Fruit fly (Drosophila melanogaster) whole organism, embryonic: ENCODE data around the gene Mon1.

Source experiments
- CG10321 ChIP-seq: fragments of 200-800 bp; sonication (Bioruptor generic); IDR thresholded peaks from 2 replicates; pipeline ENCODE4 v1.3.6; 2022; ENCODE audit warnings: missing biosample characterization, missing genetic modification characterization
- CG11560 ChIP-seq: fragments of 200-800 bp; sonication (Bioruptor generic); IDR thresholded peaks from 3 replicates; pipeline ENCODE4 v1.3.6; 2022; ENCODE audit warnings: missing biosample characterization, missing genetic modification characterization
- CG11696 ChIP-seq: fragments of 200-800 bp; sonication (Bioruptor generic); IDR thresholded peaks from 2 replicates; pipeline ENCODE4 v1.3.6; 2022; ENCODE audit warnings: missing biosample characterization, missing genetic modification characterization
- CG12155 ChIP-seq: fragments of 200-800 bp; sonication (Bioruptor generic); optimal IDR thresholded peaks from 3 replicates; lab custom pipeline; 2016; ENCODE audit warnings: missing biosample characterization, missing genetic modification characterization
- CG12299 ChIP-seq: fragments of 200-800 bp; sonication (Bioruptor generic); optimal IDR thresholded peaks from 2 replicates; lab custom pipeline; 2018; ENCODE audit warnings: missing biosample characterization, mild to moderate bottlenecking, missing genetic modification characterization
- CG15514 ChIP-seq: fragments of 200-800 bp; sonication (Bioruptor generic); optimal IDR thresholded peaks from 3 replicates; lab custom pipeline; 2017; ENCODE audit warnings: missing biosample characterization, missing genetic modification characterization, mild to moderate bottlenecking, moderate library complexity, missing genetic modification reagents
- CG16779 ChIP-seq: fragments of 200-800 bp; sonication (Bioruptor generic); IDR thresholded peaks from 2 replicates; pipeline ENCODE4 v1.3.6; 2022; ENCODE audit warnings: missing biosample characterization, missing genetic modification characterization
- CG17385 ChIP-seq: fragments of 200-800 bp; sonication (Bioruptor generic); optimal IDR thresholded peaks from 3 replicates; lab custom pipeline; 2018; ENCODE audit warnings: missing biosample characterization, mild to moderate bottlenecking, missing genetic modification characterization
- CG17829 ChIP-seq: fragments of 200-800 bp; optimal IDR thresholded peaks from 2 replicates; lab custom pipeline; 2019; ENCODE audit warnings: missing biosample characterization, mild to moderate bottlenecking, missing genetic modification characterization, moderate library complexity
- CG1792 ChIP-seq: fragments of 200-800 bp; sonication (Bioruptor generic); optimal IDR thresholded peaks from 2 replicates; lab custom pipeline; 2016; ENCODE audit warnings: missing biosample characterization, missing genetic modification characterization
- CG18599 ChIP-seq: fragments of 200-800 bp; sonication (Bioruptor generic); optimal IDR thresholded peaks from 3 replicates; lab custom pipeline; 2017; ENCODE audit warnings: missing biosample characterization, missing genetic modification characterization, mild to moderate bottlenecking, moderate library complexity, missing genetic modification reagents
- CG2199 ChIP-seq: fragments of 200-800 bp; sonication (Bioruptor generic); IDR thresholded peaks from 3 replicates; pipeline ENCODE4 v1.3.6; 2022; ENCODE audit warnings: missing biosample characterization, missing genetic modification characterization
- CG30431 ChIP-seq: fragments of 200-800 bp; sonication (Bioruptor generic); optimal IDR thresholded peaks from 2 replicates; lab custom pipeline; 2017; ENCODE audit warnings: missing biosample characterization, missing genetic modification characterization
- CG33557 ChIP-seq: fragments of 200-800 bp; sonication (Bioruptor generic); optimal IDR thresholded peaks from 2 replicates; lab custom pipeline; 2019; ENCODE audit warnings: missing biosample characterization, mild to moderate bottlenecking, missing genetic modification characterization, moderate library complexity
- CG3407 ChIP-seq: fragments of 200-800 bp; sonication (Bioruptor generic); optimal IDR thresholded peaks from 2 replicates; lab custom pipeline; 2018; ENCODE audit warnings: missing biosample characterization, mild to moderate bottlenecking, missing genetic modification characterization
- CG34376 ChIP-seq: fragments of 200-800 bp; sonication (Bioruptor generic); optimal IDR thresholded peaks from 2 replicates; lab custom pipeline; 2018; ENCODE audit warnings: missing biosample characterization, mild to moderate bottlenecking, missing genetic modification characterization
- CG42726 ChIP-seq: fragments of 200-800 bp; sonication (Bioruptor generic); IDR thresholded peaks from 2 replicates; pipeline ENCODE4 v1.3.6; 2022; ENCODE audit warnings: missing biosample characterization, missing genetic modification characterization; ENCODE audit not compliant: partially characterized antibody
- CG4404 ChIP-seq: fragments of 200-800 bp; sonication (Bioruptor generic); IDR thresholded peaks from 2 replicates; pipeline ENCODE4 v1.3.6; 2022; ENCODE audit warnings: missing biosample characterization, missing genetic modification characterization
- CG5953 ChIP-seq: fragments of 200-800 bp; sonication (Bioruptor generic); IDR thresholded peaks from 2 replicates; pipeline ENCODE4 v1.3.6; 2022; ENCODE audit warnings: missing biosample characterization, missing genetic modification characterization
- CG7556 ChIP-seq: fragments of 200-800 bp; sonication (Bioruptor generic); optimal IDR thresholded peaks from 2 replicates; lab custom pipeline; 2017; ENCODE audit warnings: missing biosample characterization, mild to moderate bottlenecking, missing genetic modification characterization
- CG7745 ChIP-seq: fragments of 200-800 bp; sonication (Bioruptor generic); optimal IDR thresholded peaks from 2 replicates; lab custom pipeline; 2018; ENCODE audit warnings: missing biosample characterization, mild to moderate bottlenecking, missing genetic modification characterization, moderate library complexity
- Chrac-16 ChIP-seq: fragments of 200-800 bp; sonication (Bioruptor generic); optimal IDR thresholded peaks from 3 replicates; lab custom pipeline; 2016; ENCODE audit warnings: missing biosample characterization, missing genetic modification characterization
- D19A ChIP-seq: fragments of 200-800 bp; optimal IDR thresholded peaks from 3 replicates; lab custom pipeline; 2019; ENCODE audit warnings: missing biosample characterization, mild to moderate bottlenecking, missing genetic modification characterization, moderate library complexity
- Deaf1 ChIP-seq: fragments of 200-800 bp; optimal IDR thresholded peaks from 3 replicates; lab custom pipeline; 2019; ENCODE audit warnings: missing biosample characterization, mild to moderate bottlenecking, missing genetic modification characterization, moderate library complexity
- Dll ChIP-seq: fragments of 200-800 bp; sonication (Bioruptor generic); IDR thresholded peaks from 4 replicates; pipeline ENCODE4 v1.3.6; 2022; ENCODE audit warnings: missing biosample characterization, missing genetic modification characterization; ENCODE audit not compliant: partially characterized antibody
- Fer1 ChIP-seq: fragments of 200-800 bp; sonication (Bioruptor generic); optimal IDR thresholded peaks from 2 replicates; lab custom pipeline; 2017; ENCODE audit warnings: missing biosample characterization, mild to moderate bottlenecking, missing genetic modification characterization
- Meics ChIP-seq: fragments of 200-800 bp; sonication (Bioruptor generic); optimal IDR thresholded peaks from 2 replicates; lab custom pipeline; 2017; ENCODE audit warnings: missing biosample characterization, mild to moderate bottlenecking, missing genetic modification characterization
- NC2α ChIP-seq: fragments of 200-800 bp; sonication (Bioruptor generic); optimal IDR thresholded peaks from 2 replicates; lab custom pipeline; 2016; ENCODE audit warnings: missing biosample characterization, missing genetic modification characterization
- Nf-YB ChIP-seq: fragments of 200-800 bp; sonication (Bioruptor generic); optimal IDR thresholded peaks from 3 replicates; lab custom pipeline; 2019; ENCODE audit warnings: missing biosample characterization, mild to moderate bottlenecking, missing genetic modification characterization, moderate library complexity
- NfI ChIP-seq: fragments of 200-800 bp; sonication (Bioruptor generic); optimal IDR thresholded peaks from 3 replicates; lab custom pipeline; 2018; ENCODE audit warnings: missing biosample characterization, mild to moderate bottlenecking, missing genetic modification characterization, moderate library complexity
- Ravus ChIP-seq: fragments of 200-800 bp; sonication (Bioruptor generic); IDR thresholded peaks from 2 replicates; pipeline ENCODE4 v1.3.6; 2022; ENCODE audit warnings: missing biosample characterization, missing genetic modification characterization
- Rfx ChIP-seq: fragments of 200-800 bp; sonication (Bioruptor generic); IDR thresholded peaks from 2 replicates; pipeline ENCODE4 v1.3.6; 2022; ENCODE audit warnings: missing biosample characterization, missing genetic modification characterization
- da ChIP-seq: fragments of 200-800 bp; sonication (Bioruptor generic); optimal IDR thresholded peaks from 2 replicates; lab custom pipeline; 2016; ENCODE audit warnings: missing biosample characterization, missing genetic modification characterization
- fd102C ChIP-seq: fragments of 200-800 bp; sonication (Bioruptor generic); optimal IDR thresholded peaks from 2 replicates; lab custom pipeline; 2018; ENCODE audit warnings: missing biosample characterization, mild to moderate bottlenecking, missing genetic modification characterization, moderate library complexity
- fd64A ChIP-seq: fragments of 200-800 bp; sonication (Bioruptor generic); optimal IDR thresholded peaks from 3 replicates; lab custom pipeline; 2018; ENCODE audit warnings: missing biosample characterization, mild to moderate bottlenecking, missing genetic modification characterization
- gce ChIP-seq: fragments of 200-800 bp; sonication (Bioruptor generic); IDR thresholded peaks from 3 replicates; pipeline ENCODE4 v1.3.6; 2022; ENCODE audit warnings: missing biosample characterization, missing genetic modification characterization
- hbn ChIP-seq: fragments of 200-800 bp; sonication (Bioruptor generic); IDR thresholded peaks from 2 replicates; pipeline ENCODE4 v1.3.6; 2022; ENCODE audit warnings: missing biosample characterization, missing genetic modification characterization; ENCODE audit not compliant: partially characterized antibody
- her ChIP-seq: fragments of 200-800 bp; sonication (Bioruptor generic); optimal IDR thresholded peaks from 2 replicates; lab custom pipeline; 2016; ENCODE audit warnings: missing biosample characterization, missing genetic modification characterization
- insv ChIP-seq, 2 experiments: fragments of 200-800 bp; sonication (Bioruptor generic); optimal IDR thresholded peaks; 3 replicates each; lab custom pipeline; 2016 to 2018; ENCODE audit warnings: missing biosample characterization in 2 of 2, missing genetic modification characterization in 2 of 2
- jigr1 ChIP-seq: fragments of 200-800 bp; sonication (Bioruptor generic); IDR thresholded peaks from 3 replicates; pipeline ENCODE4 v1.3.6; 2022; ENCODE audit warnings: missing biosample characterization, missing genetic modification characterization
- kah ChIP-seq: fragments of 200-800 bp; sonication (Bioruptor generic); optimal IDR thresholded peaks from 2 replicates; lab custom pipeline; 2018; ENCODE audit warnings: missing biosample characterization, mild to moderate bottlenecking, missing genetic modification characterization
- lov ChIP-seq, 2 experiments: fragments of 200-800 bp in 1 of 2; fragments of >200 bp in 1 of 2; sonication (Bioruptor generic) in 1 of 2; IDR thresholded peaks in 1 of 2; optimal IDR thresholded peaks in 1 of 2; 2 replicates in 1 of 2; 3 replicates in 1 of 2; pipeline versions ENCODE4 v1.3.6 to Lab custom; 2017 to 2022; ENCODE audit warnings: missing biosample characterization in 1 of 2, missing genetic modification characterization in 1 of 2
- mld ChIP-seq: fragments of 200-800 bp; sonication (Bioruptor generic); IDR thresholded peaks from 3 replicates; pipeline ENCODE4 v1.3.6; 2022; ENCODE audit warnings: missing biosample characterization, missing genetic modification characterization; ENCODE audit not compliant: partially characterized antibody
- pan ChIP-seq, 4 experiments: fragments of >200 bp in 3 of 4; fragments of 200-800 bp in 1 of 4; sonication (Bioruptor generic) in 1 of 4; optimal IDR thresholded peaks in 3 of 4; IDR thresholded peaks in 1 of 4; 2 replicates each; pipeline versions ENCODE4 v1.3.6 to Lab custom; 2017 to 2022; ENCODE audit warnings: missing biosample characterization in 2 of 4, missing genetic modification characterization in 2 of 4, mixed read lengths in 1 of 4
- rib ChIP-seq: fragments of 200-800 bp; sonication (Bioruptor generic); IDR thresholded peaks from 2 replicates; pipeline ENCODE4 v1.3.6; 2022; ENCODE audit warnings: missing biosample characterization, missing genetic modification characterization
- scrt ChIP-seq: fragments of 200-800 bp; sonication (Bioruptor generic); optimal IDR thresholded peaks from 2 replicates; lab custom pipeline; 2018; ENCODE audit warnings: missing biosample characterization, mild to moderate bottlenecking, missing genetic modification characterization, moderate library complexity
- shn ChIP-seq: fragments of 200-800 bp; sonication (Bioruptor generic); optimal IDR thresholded peaks from 3 replicates; lab custom pipeline; 2016; ENCODE audit warnings: missing biosample characterization, missing genetic modification characterization
- unc-4 ChIP-seq: fragments of 200-800 bp; sonication (Bioruptor generic); IDR thresholded peaks from 2 replicates; pipeline ENCODE4 v1.3.6; 2022; ENCODE audit warnings: missing biosample characterization, missing genetic modification characterization; ENCODE audit not compliant: partially characterized antibody

Gene Mon1

dm6 chr2L:4891914-4892469, 41.6 kb downstream of the Mon1 start, which contains the start of gene CG3036 (continued):
- TF ChIP-seq CG17829: peak; percentile 68
- TF ChIP-seq unc-4 (GFP tag; lab: Robert Waterston, UW): peak; percentile 55
- TF ChIP-seq CG30431 (GFP tag; lab: Kevin White, UChicago): no peak
- no peak for TF ChIP-seq CG5953
- TF ChIP-seq CG7556 (GFP tag; lab: Kevin White, UChicago): peak; percentile 26
- no peak for TF ChIP-seq Chrac-16 (GFP tag; lab: Kevin White, UChicago)
- TF ChIP-seq mld: peak; percentile 60; the same call in 2 of the 3 replicates
- peak; percentile 63 for TF ChIP-seq Fer1 (GFP tag; lab: Kevin White, UChicago)
- peak; percentile 49 for TF ChIP-seq D19A (tag; lab: Kevin White, UChicago)
- peak; percentile 14 for TF ChIP-seq CG7745 (tag; lab: Kevin White, UChicago)
- TF ChIP-seq rib: 0 out of 2 replicates have a peak, but pooled peaks have one; percentile 19
- TF ChIP-seq CG1792 (GFP tag; lab: Kevin White, UChicago): no peak
- peak; percentile 78 for TF ChIP-seq Deaf1 (tag; lab: Kevin White, UChicago)
- peak; percentile 92 for TF ChIP-seq CG2199 (GFP tag; lab: Robert Waterston, UW)
- TF ChIP-seq NC2α (GFP tag; lab: Kevin White, UChicago): peak; percentile 66
- no peak for TF ChIP-seq lov (optimal IDR thresholded peaks at IDR 0.05; lab: Kevin White, UChicago)
- TF ChIP-seq lov (GFP tag; IDR thresholded peaks at IDR 0.05; lab: Robert Waterston, UW): peak; percentile 51; the same call in 1 of the 3 replicates
- TF ChIP-seq CG16779 (GFP tag; lab: Robert Waterston, UW): peak; percentile 67; the same call in 1 of the 2 replicates
- TF ChIP-seq CG3407 (GFP tag; lab: Kevin White, UChicago): no peak
- no peak for TF ChIP-seq jigr1 (GFP tag; lab: Robert Waterston, UW)
- TF ChIP-seq kah (GFP tag; lab: Kevin White, UChicago): peak; percentile 91
- no peak for TF ChIP-seq Ravus (GFP tag; lab: Robert Waterston, UW)
- peak; percentile 20 for TF ChIP-seq CG33557 (GFP tag; lab: Kevin White, UChicago)
- TF ChIP-seq scrt (GFP tag; lab: Kevin White, UChicago): peak; percentile 88
- peak; percentile 35 for TF ChIP-seq NfI (GFP tag; lab: Kevin White, UChicago)
- TF ChIP-seq CG10321: no peak
- TF ChIP-seq fd64A (GFP tag; lab: Kevin White, UChicago): peak; percentile 57
- peak; percentile 31 for TF ChIP-seq Nf-YB
- TF ChIP-seq shn (GFP tag; lab: Kevin White, UChicago): peak; percentile 34
- peak; percentile 75 for TF ChIP-seq her
- TF ChIP-seq da (GFP tag; lab: Kevin White, UChicago): peak; percentile 14
- peak; percentile 34 for TF ChIP-seq CG15514 (GFP tag; lab: Kevin White, UChicago)
- TF ChIP-seq CG12155 (GFP tag; lab: Kevin White, UChicago): peak; percentile 76
- TF ChIP-seq CG17385 (GFP tag; lab: Kevin White, UChicago): peak; percentile 11
- peak; percentile 42; the same call in 1 of the 2 replicates for TF ChIP-seq hbn (GFP tag; lab: Robert Waterston, UW)
- 0 out of 3 replicates have a peak, but pooled peaks have one; percentile 57 for TF ChIP-seq gce
- peak; percentile 30 for TF ChIP-seq CG34376 (GFP tag; lab: Kevin White, UChicago)
- TF ChIP-seq Meics (GFP tag; lab: Kevin White, UChicago): peak; percentile 22
- TF ChIP-seq CG18599 (GFP tag; lab: Kevin White, UChicago): peak; percentile 34
- no peak for TF ChIP-seq CG12299 (tag; lab: Kevin White, UChicago)
- TF ChIP-seq Dll (GFP tag; lab: Robert Waterston, UW): 0 out of 4 replicates have a peak, but pooled peaks have one; percentile 32
- TF ChIP-seq Rfx (GFP tag; lab: Robert Waterston, UW): peak; percentile 58; the same call in 1 of the 2 replicates
- no peak for TF ChIP-seq CG11696
- no peak for TF ChIP-seq CG4404 (GFP tag; lab: Robert Waterston, UW)
- no peak for TF ChIP-seq CG11560 (tag; lab: Robert Waterston, UW)
- no peak for TF ChIP-seq insv (GFP tag; optimal IDR thresholded peaks at IDR 0.05; lab: Kevin White, UChicago)
- peak; percentile 72 for TF ChIP-seq CG42726 (GFP tag; lab: Robert Waterston, UW)
- peak; percentile 55 for TF ChIP-seq fd102C (GFP tag; lab: Kevin White, UChicago)
- TF ChIP-seq pan (optimal IDR thresholded peaks at IDR 0.05; lab: Kevin White, UChicago): no peak
- TF ChIP-seq pan (GFP tag; optimal IDR thresholded peaks at IDR 0.05 in 1 of 2, IDR thresholded peaks at IDR 0.05 in 1 of 2): peak in 1 of 2 experiments; percentile 44
